Worm (Caenorhabditis elegans) whole organism, young adult: ENCODE results near the gene asp-1.

Experiments
- B0035.1 ChIP-seq: sonication (generic microtip); optimal IDR thresholded peaks from 2 replicates; lab custom pipeline; 2016; ENCODE audit warnings: missing genetic modification characterization, mild to moderate bottlenecking, missing compliant biosample characterization, missing genotype, missing genetic modification reagents
- F52B5.7 ChIP-seq: sonication (generic microtip); optimal IDR thresholded peaks from 2 replicates; lab custom pipeline; 2016; ENCODE audit warnings: mild to moderate bottlenecking, missing genetic modification characterization, missing compliant biosample characterization
- F57C9.4 ChIP-seq: sonication (generic microtip); optimal IDR thresholded peaks from 2 replicates; lab custom pipeline; 2017; ENCODE audit warnings: mild to moderate bottlenecking, missing genetic modification characterization, missing compliant biosample characterization
- attf-3 ChIP-seq: fragments of 200-800 bp; sonication (Bioruptor generic); conservative IDR thresholded peaks from 2 replicates; pipeline ENCODE4 v1.3.6; 2022; ENCODE audit warnings: missing genetic modification reagents, missing genetic modification characterization, missing compliant biosample characterization
- efl-1 ChIP-seq: fragments of 150-350 bp; optimal IDR thresholded peaks from 2 replicates; lab custom pipeline; 2014; ENCODE audit warnings: missing biosample characterization, missing genetic modification reagents, missing genetic modification characterization
- him-1 ChIP-seq: sonication (generic microtip); optimal IDR thresholded peaks from 2 replicates; lab custom pipeline; 2016; ENCODE audit warnings: missing genotype, missing genetic modification reagents, missing genetic modification characterization, missing compliant biosample characterization
- hmg-20 ChIP-seq: fragments of 200-800 bp; sonication (Bioruptor generic); IDR thresholded peaks from 2 replicates; pipeline ENCODE4 v1.3.6; 2022; ENCODE audit warnings: missing genetic modification reagents, missing genetic modification characterization, missing compliant biosample characterization
- madf-6 ChIP-seq: fragments of 200-800 bp; sonication (Bioruptor generic); IDR thresholded peaks from 2 replicates; pipeline ENCODE4 v1.3.6; 2022; ENCODE audit warnings: missing genetic modification reagents, missing genetic modification characterization, missing compliant biosample characterization
- madf-8 ChIP-seq: fragments of 200-800 bp; sonication (Bioruptor generic); conservative IDR thresholded peaks from 2 replicates; pipeline ENCODE4 v1.3.6; 2022; ENCODE audit warnings: missing genetic modification reagents, missing genetic modification characterization, missing compliant biosample characterization
- mel-28 ChIP-seq: sonication (generic microtip); optimal IDR thresholded peaks from 2 replicates; lab custom pipeline; 2016; ENCODE audit warnings: borderline replicate concordance, mild to moderate bottlenecking, missing genetic modification characterization, missing compliant biosample characterization
- rcor-1 ChIP-seq: fragments of 200-800 bp; sonication (Bioruptor generic); IDR thresholded peaks from 2 replicates; pipeline ENCODE4 v1.3.6; 2022; ENCODE audit warnings: missing genetic modification reagents, missing genetic modification characterization, missing compliant biosample characterization
- tbp1 ChIP-seq: fragments of 200-800 bp; sonication (Bioruptor generic); optimal IDR thresholded peaks from 2 replicates; lab custom pipeline; 2018; ENCODE audit warnings: mild to moderate bottlenecking, missing genetic modification characterization, missing compliant biosample characterization
- unc-62 ChIP-seq: fragments of 150-350 bp; optimal IDR thresholded peaks from 2 replicates; lab custom pipeline; 2014; ENCODE audit warnings: missing biosample characterization, missing genetic modification reagents, missing genetic modification characterization

ce11 chrV:19019239-19019638 is 31.3 kb downstream of the asp-1 start:
- TF ChIP-seq attf-3 (GFP tag; lab: Robert Waterston, UW) (no peak), efl-1 (no peak), tbp1 (GFP tag; lab: Kevin White, UChicago) (no peak), mel-28 (tag; lab: Kevin White, UChicago) (no peak), rcor-1 (no peak), hmg-20 (GFP tag; lab: Robert Waterston, UW) (no peak), him-1 (tag; lab: Kevin White, UChicago) (no peak), B0035.1 (tag; lab: Kevin White, UChicago) (no peak), F57C9.4 (tag; lab: Kevin White, UChicago) (no peak), F52B5.7 (no peak), unc-62 (GFP tag; lab: Kevin White, UChicago) (no peak), madf-6 (GFP tag; lab: Robert Waterston, UW) (no peak), madf-8 (GFP tag; lab: Robert Waterston, UW) (no peak)
